Worm (Caenorhabditis elegans): ENCODE data around the gene C55A6.4.

The C55A6.4 gene

ce11 chrV:11521448-11521847 lies 3.8 kb upstream of the C55A6.4 start, which contains the start of gene pafo-1 (continued):
- TF ChIP-seq rpc-1 (optimal IDR thresholded peaks at IDR 0.05) (no peak), rpc-1 (tag; optimal IDR thresholded peaks at IDR 0.05) (no peak)

ce11 chrV:11520215-11520614 lies 2.5 kb upstream of the C55A6.4 start, which contains the start of the genes C55A6.11 and C55A6.7:
Gene C55A6.11, plus strand, starts transcription at chrV:11520515.
Gene C55A6.7, minus strand, starts transcription at chrV:11520530.
- TF ChIP-seq athp-1 (tag; optimal IDR thresholded peaks at IDR 0.05) (no peak), T26A5.8 (tag; optimal IDR thresholded peaks at IDR 0.05) (no peak), hlh-26 (GFP tag; conservative IDR thresholded peaks at IDR 0.05) (no peak), F22D6.2 (tag; optimal IDR thresholded peaks at IDR 0.05) (no peak), Y79H2A.3 (GFP tag; conservative IDR thresholded peaks at IDR 0.05) (no peak), mcd-1 (GFP tag; IDR thresholded peaks at IDR 0.05) (no peak), let-607 (tag; optimal IDR thresholded peaks at IDR 0.05) (no peak), hmg-1.2 (GFP tag; IDR thresholded peaks at IDR 0.05) (no peak), hmg-20 (GFP tag; IDR thresholded peaks at IDR 0.05) (no peak), bed-2 (GFP tag; IDR thresholded peaks at IDR 0.05) (no peak), B0019.2 (GFP tag; conservative IDR thresholded peaks at IDR 0.05) (no peak), pha-4 (tag; optimal IDR thresholded peaks at IDR 0.05) (no peak), rcor-1 (GFP tag; IDR thresholded peaks at IDR 0.05) (no peak), ZK185.1 (tag; optimal IDR thresholded peaks at IDR 0.05; ENCODE audit: poor library complexity, severe bottlenecking) (no peak), F57C9.4 (tag; optimal IDR thresholded peaks at IDR 0.05) (no peak), ceh-58 (GFP tag; IDR thresholded peaks at IDR 0.05) (no peak), cebp-2 (GFP tag; IDR thresholded peaks at IDR 0.05) (no peak)

ce11 chrV:11516141-11516591 lies 1.5 kb downstream of the C55A6.4 start, which contains the start of gene sdz-8:
Gene sdz-8, minus strand, starts transcription at chrV:11516191.
- TF ChIP-seq tbx-9 (tag; optimal IDR thresholded peaks at IDR 0.05; ENCODE audit: borderline replicate concordance) = no peak
- TF ChIP-seq fkh-3 (tag; optimal IDR thresholded peaks at IDR 0.05) = no peak
- no peak for TF ChIP-seq mxl-1 (tag; optimal IDR thresholded peaks at IDR 0.05)
- no peak for TF ChIP-seq F57A8.1 (GFP tag; optimal IDR thresholded peaks at IDR 0.05)
- TF ChIP-seq attf-6 (GFP tag; IDR thresholded peaks at IDR 0.05) = no peak
- no peak for TF ChIP-seq let-526 (GFP tag; IDR thresholded peaks at IDR 0.05)
- TF ChIP-seq rcor-1 (GFP tag; IDR thresholded peaks at IDR 0.05) = no peak
- no peak for TF ChIP-seq dpff-1 (tag; optimal IDR thresholded peaks at IDR 0.05)
- TF ChIP-seq nfya-2 (GFP tag; IDR thresholded peaks at IDR 0.05) = no peak
- TF ChIP-seq D2030.7 (GFP tag; IDR thresholded peaks at IDR 0.05) = no peak
- TF ChIP-seq tlf-1 (GFP tag; optimal IDR thresholded peaks at IDR 0.05) = no peak
- no peak for TF ChIP-seq snpc-1.1 (tag; optimal IDR thresholded peaks at IDR 0.05; ENCODE audit: insufficient read depth)

ce11 chrV:11515145-11515544 lies 2.5 kb downstream of the C55A6.4 start:
- no peak for TF ChIP-seq ztf-26 (tag; optimal IDR thresholded peaks at IDR 0.05)
- TF ChIP-seq lag-1 (GFP tag; IDR thresholded peaks at IDR 0.05) = 0 out of 2 replicates have a peak, but pooled peaks have one; percentile 27
- no peak for TF ChIP-seq hmg-20 (GFP tag; IDR thresholded peaks at IDR 0.05)
- no peak for TF ChIP-seq tbp1 (GFP tag; optimal IDR thresholded peaks at IDR 0.05)

ce11 chrV:11514677-11515076 lies 3.0 kb downstream of the C55A6.4 start, which contains the start of gene C55A6.6:
Gene C55A6.6, minus strand, starts transcription at chrV:11514737.
- TF ChIP-seq Y53F4B.3 (GFP tag; IDR thresholded peaks at IDR 0.05) (no peak), bed-2 (GFP tag; IDR thresholded peaks at IDR 0.05) (no peak), mxl-1 (tag; optimal IDR thresholded peaks at IDR 0.05) (no peak), B0019.2 (GFP tag; conservative IDR thresholded peaks at IDR 0.05) (no peak), hrde-1 (tag; optimal IDR thresholded peaks at IDR 0.05; ENCODE audit: borderline replicate concordance) (no peak), him-1 (tag; optimal IDR thresholded peaks at IDR 0.05) (no peak), rcor-1 (GFP tag; IDR thresholded peaks at IDR 0.05) (no peak), repo-1 (tag; optimal IDR thresholded peaks at IDR 0.05) (no peak), nhr-80 (tag; optimal IDR thresholded peaks at IDR 0.05) (no peak), mcd-1 (GFP tag; IDR thresholded peaks at IDR 0.05) (no peak), T26A5.8 (tag; optimal IDR thresholded peaks at IDR 0.05) (no peak), lin-54 (GFP tag; optimal IDR thresholded peaks at IDR 0.05) (no peak), C17E4.6 (GFP tag; IDR thresholded peaks at IDR 0.05) (no peak), attf-5 (GFP tag; optimal IDR thresholded peaks at IDR 0.05) (no peak), sea-2 (GFP tag; IDR thresholded peaks at IDR 0.05) (no peak), efl-1 (GFP tag; optimal IDR thresholded peaks at IDR 0.05) (no peak), K11D2.4 (GFP tag; IDR thresholded peaks at IDR 0.05) (no peak), hlh-26 (GFP tag; conservative IDR thresholded peaks at IDR 0.05) (no peak)

All from whole organism, young adult.